Worm (Caenorhabditis elegans) whole organism, L2 larva: ENCODE results near the gene srab-13.

Experiments
- C34F6.9 ChIP-seq: fragments of 150-350 bp; optimal IDR thresholded peaks from 2 replicates; lab custom pipeline; 2014; ENCODE audit warnings: missing biosample characterization, missing genetic modification characterization
- F13H6.1 ChIP-seq: sonication (generic microtip); optimal IDR thresholded peaks from 2 replicates; lab custom pipeline; 2016; ENCODE audit warnings: missing genetic modification characterization, missing compliant biosample characterization
- Y55F3AM.14 ChIP-seq: fragments of 200-800 bp; sonication (Bioruptor generic); optimal IDR thresholded peaks from 2 replicates; lab custom pipeline; 2018; ENCODE audit warnings: mild to moderate bottlenecking, missing genetic modification characterization, missing compliant biosample characterization
- alr-1 ChIP-seq: fragments of 150-350 bp; optimal IDR thresholded peaks from 2 replicates; lab custom pipeline; 2014; ENCODE audit warnings: missing biosample characterization, missing genetic modification characterization
- blmp-1 ChIP-seq: sonication (generic microtip); optimal IDR thresholded peaks from 2 replicates; lab custom pipeline; 2017; ENCODE audit warnings: missing genetic modification characterization, mild to moderate bottlenecking, missing compliant biosample characterization, antibody characterized with exemption, moderate library complexity; ENCODE audit not compliant: insufficient read depth
- ceh-16 ChIP-seq: fragments of 150-350 bp; optimal IDR thresholded peaks from 2 replicates; lab custom pipeline; 2014; ENCODE audit warnings: missing biosample characterization, missing genetic modification characterization
- ceh-82 ChIP-seq: fragments of 150-350 bp; optimal IDR thresholded peaks from 2 replicates; lab custom pipeline; 2014; ENCODE audit warnings: missing biosample characterization, missing genetic modification characterization
- crh-2 ChIP-seq: sonication (generic microtip); optimal IDR thresholded peaks from 2 replicates; lab custom pipeline; 2017; ENCODE audit warnings: missing biosample characterization, missing genetic modification characterization
- dmd-4 ChIP-seq: sonication (generic microtip); optimal IDR thresholded peaks from 2 replicates; lab custom pipeline; 2017; ENCODE audit warnings: missing biosample characterization, missing genetic modification characterization
- egl-27 ChIP-seq: sonication (generic microtip); optimal IDR thresholded peaks from 3 replicates; lab custom pipeline; 2017; ENCODE audit warnings: missing biosample characterization, missing genetic modification reagents, missing genetic modification characterization
- gmeb-1 ChIP-seq: fragments of 150-350 bp; optimal IDR thresholded peaks from 2 replicates; lab custom pipeline; 2014; ENCODE audit warnings: missing biosample characterization, missing genetic modification characterization
- lin-11 ChIP-seq: fragments of 150-350 bp; sonication (generic microtip); optimal IDR thresholded peaks from 2 replicates; lab custom pipeline; 2014; ENCODE audit warnings: missing biosample characterization, missing genetic modification characterization, inconsistent platforms, mixed read lengths
- lsy-2 ChIP-seq, 2 experiments: fragments of 150-350 bp in 1 of 2; sonication (generic microtip) in 1 of 2; optimal IDR thresholded peaks; 2 replicates each; lab custom pipeline; 2014 to 2017; ENCODE audit warnings: missing biosample characterization in 2 of 2, missing genetic modification characterization in 2 of 2
- mbf-1 ChIP-seq: sonication (generic microtip); optimal IDR thresholded peaks from 2 replicates; lab custom pipeline; 2017; ENCODE audit warnings: missing biosample characterization, missing genetic modification characterization
- nhr-129 ChIP-seq: fragments of 150-350 bp; optimal IDR thresholded peaks from 2 replicates; lab custom pipeline; 2014; ENCODE audit warnings: missing biosample characterization, missing genetic modification characterization
- nhr-21 ChIP-seq: fragments of 150-350 bp; optimal IDR thresholded peaks from 2 replicates; lab custom pipeline; 2014; ENCODE audit warnings: missing biosample characterization, missing genetic modification characterization
- nhr-25 ChIP-seq: fragments of 150-350 bp; sonication (generic microtip); optimal IDR thresholded peaks from 3 replicates; lab custom pipeline; 2014; ENCODE audit warnings: missing biosample characterization, missing genetic modification characterization
- nhr-77 ChIP-seq: fragments of 150-350 bp; optimal IDR thresholded peaks from 2 replicates; lab custom pipeline; 2014; ENCODE audit warnings: missing biosample characterization, missing genetic modification characterization
- peb-1 ChIP-seq: fragments of 150-350 bp; optimal IDR thresholded peaks from 2 replicates; lab custom pipeline; 2014; ENCODE audit warnings: missing biosample characterization, missing genetic modification characterization
- sem-4 ChIP-seq: fragments of 150-350 bp; optimal IDR thresholded peaks from 2 replicates; lab custom pipeline; 2014; ENCODE audit warnings: missing biosample characterization, missing genetic modification reagents, missing genetic modification characterization
- sma-3 ChIP-seq: sonication (generic microtip); optimal IDR thresholded peaks from 2 replicates; lab custom pipeline; 2016; ENCODE audit warnings: missing genetic modification reagents, missing genetic modification characterization, missing compliant biosample characterization
- sma-9 ChIP-seq, 2 experiments: fragments of 150-350 bp in 1 of 2; sonication (generic microtip) in 1 of 2; optimal IDR thresholded peaks; 2 replicates each; lab custom pipeline; 2014 to 2016; ENCODE audit warnings: missing genetic modification characterization in 2 of 2, mild to moderate bottlenecking in 1 of 2, missing biosample characterization in 1 of 2, missing compliant biosample characterization in 1 of 2, missing genetic modification reagents in 1 of 2, moderate library complexity in 1 of 2
- snpc-4 ChIP-seq: fragments of 150-350 bp; optimal IDR thresholded peaks from 2 replicates; lab custom pipeline; 2014; ENCODE audit warnings: missing biosample characterization, missing genetic modification characterization
- unc-39 ChIP-seq: fragments of 150-350 bp; optimal IDR thresholded peaks from 2 replicates; lab custom pipeline; 2014; ENCODE audit warnings: missing biosample characterization, missing genetic modification characterization
- unc-55 ChIP-seq: fragments of 150-350 bp; sonication (generic microtip); optimal IDR thresholded peaks from 3 replicates; lab custom pipeline; 2014; ENCODE audit warnings: missing biosample characterization, missing genetic modification reagents, missing genetic modification characterization
- unc-62 ChIP-seq: fragments of 150-350 bp; optimal IDR thresholded peaks from 2 replicates; lab custom pipeline; 2014; ENCODE audit warnings: missing biosample characterization, missing genetic modification reagents, missing genetic modification characterization
- zag-1 ChIP-seq: fragments of 150-350 bp; optimal IDR thresholded peaks from 2 replicates; lab custom pipeline; 2014; ENCODE audit warnings: missing biosample characterization, missing genetic modification characterization
- ztf-1 ChIP-seq: fragments of 200-800 bp; sonication (Bioruptor generic); conservative IDR thresholded peaks from 2 replicates; pipeline ENCODE4 v1.3.6; 2022; ENCODE audit warnings: missing genetic modification characterization, missing compliant biosample characterization

The srab-13 gene

DNA sequence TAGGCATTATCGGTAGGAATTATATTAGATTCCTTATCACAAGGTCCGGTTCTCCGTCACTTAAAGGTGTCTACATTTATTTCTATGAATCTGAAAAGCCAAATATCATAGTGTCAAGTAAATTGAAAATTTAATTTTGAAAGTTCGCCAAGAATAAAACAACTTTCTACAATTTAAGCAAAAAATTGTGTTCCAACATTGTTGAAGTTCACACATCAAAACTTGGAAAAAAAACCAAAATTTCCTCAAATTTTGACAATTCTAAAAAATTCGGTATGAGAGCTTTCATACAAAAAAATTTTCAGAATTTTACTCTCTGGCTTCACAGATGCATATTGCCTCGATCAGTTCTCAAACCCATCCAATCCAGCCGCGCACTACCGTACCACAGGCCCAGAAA, 15.9 kb downstream of the srab-13 start, which contains the start of gene F59A7.7:
Gene F59A7.7, plus strand, starts transcription at position 301 of the 400 bp plus-strand sequence.
- TF ChIP-seq unc-62 (no peak), alr-1 (tag; lab: Kevin White, UChicago) (no peak), sem-4 (tag; lab: Kevin White, UChicago) (no peak), ztf-1 (GFP tag; lab: Robert Waterston, UW) (no peak), dmd-4 (no peak)

DNA sequence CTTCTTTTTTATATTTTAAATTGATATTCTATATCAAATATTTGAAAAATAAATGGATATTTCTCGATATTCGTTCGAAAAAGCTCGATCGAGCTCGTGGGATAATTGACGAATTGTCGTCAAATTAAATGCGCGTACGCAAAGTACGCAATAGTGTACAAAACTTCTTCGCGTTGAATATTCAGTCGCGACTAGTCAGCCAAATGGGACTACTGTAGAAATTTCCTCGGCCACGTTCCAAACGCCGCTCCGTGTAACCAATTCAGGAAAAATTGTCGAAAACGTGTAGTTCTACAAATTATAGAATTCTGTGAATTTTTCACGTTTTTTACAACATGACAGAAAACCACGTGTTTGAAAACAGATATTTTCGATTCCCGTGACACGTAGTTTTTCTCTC, 19.3 kb downstream of the srab-13 start:
- TF ChIP-seq crh-2 (tag; lab: Kevin White, UChicago) (peak; percentile 1), nhr-129 (tag; lab: Kevin White, UChicago) (peak; percentile 66), lin-11 (tag; lab: Kevin White, UChicago) (no peak), lsy-2 (tag; optimal IDR thresholded peaks at IDR 0.05; lab: Kevin White, UChicago) (peak; percentile 73 to 96), gmeb-1 (tag; lab: Kevin White, UChicago) (peak; percentile 42), sma-3 (peak; percentile 68), nhr-77 (tag; lab: Kevin White, UChicago) (no peak), unc-55 (GFP tag; lab: Kevin White, UChicago) (peak; percentile 75), unc-39 (tag; lab: Kevin White, UChicago) (no peak), sma-9 (GFP tag; optimal IDR thresholded peaks at IDR 0.05; lab: Kevin White, UChicago) (peak; percentile 33), sma-9 (tag; optimal IDR thresholded peaks at IDR 0.05; lab: Kevin White, UChicago) (no peak), nhr-21 (tag; lab: Kevin White, UChicago) (peak; percentile 15), F13H6.1 (tag; lab: Kevin White, UChicago) (no peak), C34F6.9 (peak; percentile 9)
- TF ChIP-seq, all 48 proteins: peak for 9

DNA sequence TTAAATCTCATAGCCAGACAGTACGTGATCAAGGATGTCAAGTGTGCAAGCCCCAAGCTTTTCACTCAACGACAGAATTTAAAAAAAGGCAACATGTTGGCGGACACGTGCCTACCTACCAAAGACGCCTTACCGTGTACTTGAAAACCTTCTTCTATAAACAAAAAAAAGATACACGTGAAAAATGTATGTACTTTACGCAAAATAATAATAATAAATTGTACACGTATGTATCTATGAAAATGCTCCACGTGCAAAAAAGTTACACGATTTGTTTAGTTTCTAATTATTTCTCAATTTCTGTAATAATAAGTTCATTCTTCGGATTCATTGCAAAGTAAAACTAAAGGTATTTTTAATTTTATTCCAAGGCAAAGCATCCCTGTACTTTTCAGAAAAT, 23.0 kb downstream of the srab-13 start, which contains the start of gene cysl-4:
Gene cysl-4, plus strand, starts transcription at position 301 of the 400 bp plus-strand sequence.
- no peak for TF ChIP-seq dmd-4
- TF ChIP-seq sma-9 (GFP tag; optimal IDR thresholded peaks at IDR 0.05; lab: Kevin White, UChicago) = no peak
- TF ChIP-seq sma-9 (tag; optimal IDR thresholded peaks at IDR 0.05; lab: Kevin White, UChicago) = no peak

DNA sequence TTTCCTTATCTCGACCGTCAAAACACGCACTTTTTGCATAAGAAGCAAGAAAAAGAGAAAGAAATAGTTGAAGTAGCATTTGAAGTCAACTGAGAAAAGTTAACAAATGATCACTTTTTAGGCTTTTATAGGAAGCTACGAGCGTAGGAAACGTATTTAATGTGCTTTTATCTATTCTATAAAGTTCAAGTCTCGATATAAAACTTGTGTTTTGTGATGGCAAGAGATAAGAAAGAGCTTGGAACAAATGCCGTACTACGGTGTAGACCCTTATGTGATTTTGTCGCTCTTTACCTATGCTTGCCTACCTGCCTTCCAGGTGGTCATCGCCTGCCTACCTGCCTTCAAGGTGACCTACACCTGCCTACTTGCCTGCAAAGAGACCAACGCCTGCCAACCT, 23.5 kb downstream of the srab-13 start, which contains the start of gene clec-206:
Gene clec-206, minus strand, starts transcription at position 101 of the 400 bp plus-strand sequence.
- TF ChIP-seq blmp-1 (tag; lab: Kevin White, UChicago) (no peak), snpc-4 (tag; lab: Kevin White, UChicago) (no peak), egl-27 (tag; lab: Kevin White, UChicago) (no peak), sma-3 (no peak), gmeb-1 (tag; lab: Kevin White, UChicago) (no peak), peb-1 (tag; lab: Kevin White, UChicago) (no peak), C34F6.9 (no peak), mbf-1 (tag; lab: Kevin White, UChicago) (no peak), nhr-129 (tag; lab: Kevin White, UChicago) (no peak), lin-11 (tag; lab: Kevin White, UChicago) (no peak), lsy-2 (tag; optimal IDR thresholded peaks at IDR 0.05; lab: Kevin White, UChicago) (no peak)

DNA sequence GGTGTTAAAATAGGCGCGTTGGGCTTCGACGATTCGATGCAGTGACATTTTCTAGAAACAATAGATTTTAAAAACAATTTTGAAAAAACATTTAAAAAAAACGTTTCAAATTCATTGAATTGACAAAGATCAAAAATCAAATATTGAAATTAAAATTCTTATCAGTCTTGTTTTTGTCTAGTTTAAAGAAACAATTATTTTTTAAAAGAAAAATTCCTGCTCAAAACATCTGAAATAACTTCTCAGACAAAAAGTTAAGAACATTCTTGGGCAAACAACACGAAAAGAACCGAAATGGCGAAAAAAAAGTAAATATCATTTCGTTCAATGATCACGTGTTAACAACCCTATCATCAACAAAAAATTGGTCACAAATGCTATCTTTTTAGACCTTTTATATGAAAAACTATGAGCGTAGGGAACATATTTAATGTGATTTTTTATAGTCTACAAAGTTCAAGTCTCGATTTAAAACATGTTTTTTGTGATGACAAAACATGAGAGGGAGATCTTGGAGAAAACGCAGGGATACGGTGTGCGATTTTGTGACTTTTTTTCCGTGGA, 28.1 kb downstream of the srab-13 start, which contains the start of gene alh-5:
Gene alh-5, minus strand, starts transcription at position 51 of the 564 bp plus-strand sequence.
- TF ChIP-seq crh-2 (tag; lab: Kevin White, UChicago) (peak; percentile 2), ceh-82 (no peak), nhr-25 (tag; lab: Kevin White, UChicago) (no peak), Y55F3AM.14 (GFP tag; lab: Kevin White, UChicago) (no peak), sma-9 (GFP tag; optimal IDR thresholded peaks at IDR 0.05; lab: Kevin White, UChicago) (peak; percentile 34), sma-9 (tag; optimal IDR thresholded peaks at IDR 0.05; lab: Kevin White, UChicago) (no peak)

DNA sequence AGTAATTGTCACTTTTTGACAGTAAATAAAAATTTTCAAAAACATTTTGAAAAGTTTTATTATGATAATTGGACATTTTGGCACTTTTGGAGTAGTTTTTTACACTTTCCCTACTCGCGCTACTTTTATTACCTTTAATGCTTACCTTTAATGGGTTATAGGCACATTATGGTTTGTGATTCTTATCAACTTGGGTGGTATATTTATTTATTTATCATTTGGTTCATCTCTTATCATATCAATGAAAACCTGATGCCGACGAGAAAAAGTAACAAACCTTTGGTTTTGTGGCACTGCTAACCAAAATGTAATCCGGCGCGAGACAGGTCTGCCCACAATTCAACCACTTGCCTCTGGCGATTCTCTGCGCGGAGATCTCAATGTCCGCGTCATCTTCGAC, 29.3 kb downstream of the srab-13 start:
- TF ChIP-seq zag-1 (tag; lab: Kevin White, UChicago) (no peak), ceh-16 (no peak), crh-2 (tag; lab: Kevin White, UChicago) (no peak), egl-27 (tag; lab: Kevin White, UChicago) (no peak), nhr-25 (tag; lab: Kevin White, UChicago) (no peak), sma-9 (GFP tag; optimal IDR thresholded peaks at IDR 0.05; lab: Kevin White, UChicago) (peak; percentile 6), sma-9 (tag; optimal IDR thresholded peaks at IDR 0.05; lab: Kevin White, UChicago) (no peak)
